Fruit fly (Drosophila melanogaster): ENCODE data around the gene CG14913.
A peak's percentile ranks its signal among the peaks of the same experiment; 100 is the strongest.

DNA sequence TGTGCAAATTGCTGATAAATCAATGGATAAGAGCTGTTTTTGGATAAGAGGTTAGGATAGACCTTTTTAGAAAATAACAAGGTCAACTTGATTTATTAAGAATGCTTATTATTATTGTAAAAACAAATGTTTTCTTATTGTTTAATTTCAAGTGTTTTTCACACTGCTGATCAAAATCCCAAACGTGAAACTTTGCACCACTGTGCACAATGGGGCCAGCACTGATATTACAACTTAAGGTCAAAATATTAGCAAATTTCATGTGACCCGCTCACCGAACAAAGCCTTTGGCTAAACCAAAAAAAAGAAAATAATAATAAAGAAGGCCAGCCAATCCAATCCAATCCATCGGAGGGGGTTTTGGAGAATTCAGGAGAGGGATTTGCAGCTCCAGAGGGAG is 6.0 kb downstream of the CG14913 start:
- TF ChIP-seq CG10348 (GFP tag; IDR thresholded peaks at IDR 0.05) (no peak), CG12605 (GFP tag; IDR thresholded peaks at IDR 0.05) (no peak), CG8159 (tag; optimal IDR thresholded peaks at IDR 0.05) (peak; percentile 19), Snoo (tag; optimal IDR thresholded peaks at IDR 0.05) (no peak), CG4496 (GFP tag; IDR thresholded peaks at IDR 0.05) (no peak), Pif1A (GFP tag; optimal IDR thresholded peaks at IDR 0.05) (peak; percentile 12), D1 (tag; optimal IDR thresholded peaks at IDR 0.05) (no peak), CG32121 (GFP tag; IDR thresholded peaks at IDR 0.05) (no peak), Ets98B (GFP tag; IDR thresholded peaks at IDR 0.05) (no peak), Pif1B (GFP tag; optimal IDR thresholded peaks at IDR 0.05) (no peak), CG14655 (GFP tag; optimal IDR thresholded peaks at IDR 0.05) (peak; percentile 1), EcR (GFP tag; optimal IDR thresholded peaks at IDR 0.05) (no peak), CG34367 (tag; optimal IDR thresholded peaks at IDR 0.05) (no peak)
